Worm (Caenorhabditis elegans) whole organism, mixed stage, embryonic: ENCODE results near the gene C17G10.1.

Source experiments
- M03D4.4 ChIP-seq: sonication (generic microtip); optimal IDR thresholded peaks from 2 replicates; lab custom pipeline; 2017; ENCODE audit warnings: mild to moderate bottlenecking, missing genetic modification characterization, missing compliant biosample characterization
- blmp-1 ChIP-seq: fragments of 150-350 bp; optimal IDR thresholded peaks from 2 replicates; lab custom pipeline; 2014; ENCODE audit warnings: missing biosample characterization, missing genetic modification characterization
- ceh-39 ChIP-seq: fragments of 150-350 bp; optimal IDR thresholded peaks from 2 replicates; lab custom pipeline; 2014; ENCODE audit warnings: missing biosample characterization, missing genetic modification characterization
- ceh-43 ChIP-seq: fragments of 200-800 bp; sonication (Bioruptor generic); optimal IDR thresholded peaks from 2 replicates; lab custom pipeline; 2018; ENCODE audit warnings: mild to moderate bottlenecking, missing genetic modification characterization, moderate library complexity, missing compliant biosample characterization
- ceh-83 ChIP-seq: fragments of 200-800 bp; sonication (Bioruptor generic); optimal IDR thresholded peaks from 2 replicates; lab custom pipeline; 2018; ENCODE audit warnings: mild to moderate bottlenecking, missing genetic modification characterization, missing compliant biosample characterization
- ces-1 ChIP-seq: fragments of 150-350 bp; optimal IDR thresholded peaks from 2 replicates; lab custom pipeline; 2014; ENCODE audit warnings: missing biosample characterization, missing genetic modification reagents, missing genetic modification characterization
- cnd-1 ChIP-seq: fragments of 200-800 bp; sonication (Bioruptor generic); optimal IDR thresholded peaks from 2 replicates; lab custom pipeline; 2018; ENCODE audit warnings: mild to moderate bottlenecking, missing genetic modification characterization, missing compliant biosample characterization
- drap-1 ChIP-seq: fragments of 200-800 bp; sonication (Bioruptor generic); optimal IDR thresholded peaks from 3 replicates; lab custom pipeline; 2018; ENCODE audit warnings: mild to moderate bottlenecking, missing genetic modification characterization, missing compliant biosample characterization
- elt-1 ChIP-seq: sonication (generic microtip); optimal IDR thresholded peaks from 2 replicates; lab custom pipeline; 2017; ENCODE audit warnings: missing genetic modification characterization, mild to moderate bottlenecking, missing compliant biosample characterization, antibody characterized with exemption, moderate library complexity, borderline replicate concordance; ENCODE audit not compliant: insufficient read depth
- elt-3 ChIP-seq: fragments of 150-350 bp; optimal IDR thresholded peaks from 2 replicates; lab custom pipeline; 2014; ENCODE audit warnings: missing biosample characterization, missing genetic modification characterization
- flh-1 ChIP-seq: fragments of 200-800 bp; sonication (Bioruptor generic); optimal IDR thresholded peaks from 2 replicates; lab custom pipeline; 2018; ENCODE audit warnings: mild to moderate bottlenecking, missing genetic modification characterization, moderate library complexity, missing compliant biosample characterization
- ham-2 ChIP-seq: fragments of 200-800 bp; sonication (Bioruptor generic); optimal IDR thresholded peaks from 2 replicates; lab custom pipeline; 2018; ENCODE audit warnings: mild to moderate bottlenecking, missing genetic modification characterization, missing compliant biosample characterization
- hlh-1 ChIP-seq: fragments of 150-350 bp; optimal IDR thresholded peaks from 2 replicates; lab custom pipeline; 2014; ENCODE audit warnings: missing biosample characterization, missing genetic modification reagents, missing genetic modification characterization
- lin-13 ChIP-seq: fragments of 150-350 bp; optimal IDR thresholded peaks from 2 replicates; lab custom pipeline; 2014; ENCODE audit warnings: missing biosample characterization, missing genetic modification characterization
- lin-32 ChIP-seq: fragments of 200-800 bp; sonication (Bioruptor generic); optimal IDR thresholded peaks from 2 replicates; lab custom pipeline; 2018; ENCODE audit warnings: mild to moderate bottlenecking, missing genetic modification characterization, missing compliant biosample characterization
- lsy-2 ChIP-seq: fragments of 150-350 bp; optimal IDR thresholded peaks from 2 replicates; lab custom pipeline; 2014; ENCODE audit warnings: missing biosample characterization, missing genetic modification characterization
- mab-5 ChIP-seq: fragments of 150-350 bp; optimal IDR thresholded peaks from 2 replicates; lab custom pipeline; 2014; ENCODE audit warnings: missing biosample characterization, missing genetic modification characterization
- mep-1 ChIP-seq: fragments of 150-350 bp; optimal IDR thresholded peaks from 2 replicates; lab custom pipeline; 2017; ENCODE audit warnings: missing biosample characterization, missing genetic modification reagents, missing genetic modification characterization, inconsistent platforms
- nhr-12 ChIP-seq: fragments of 150-350 bp; optimal IDR thresholded peaks from 2 replicates; lab custom pipeline; 2014; ENCODE audit warnings: missing biosample characterization, missing genetic modification characterization
- nhr-2 ChIP-seq: fragments of 150-350 bp; optimal IDR thresholded peaks from 2 replicates; lab custom pipeline; 2014; ENCODE audit warnings: missing biosample characterization, missing genetic modification characterization
- nhr-237 ChIP-seq: fragments of 150-350 bp; optimal IDR thresholded peaks from 2 replicates; lab custom pipeline; 2014; ENCODE audit warnings: missing biosample characterization, missing genetic modification characterization
- nhr-28 ChIP-seq: fragments of 150-350 bp; optimal IDR thresholded peaks from 2 replicates; lab custom pipeline; 2014; ENCODE audit warnings: missing biosample characterization, missing genetic modification characterization
- nhr-76 ChIP-seq: sonication (generic microtip); optimal IDR thresholded peaks from 2 replicates; lab custom pipeline; 2017; ENCODE audit warnings: missing biosample characterization, missing genetic modification characterization
- pha-4 ChIP-seq: fragments of 150-350 bp; optimal IDR thresholded peaks from 2 replicates; lab custom pipeline; 2018; ENCODE audit warnings: missing biosample characterization, missing genetic modification reagents, missing genetic modification characterization
- sem-2 ChIP-seq: fragments of 200-800 bp; sonication (Bioruptor generic); optimal IDR thresholded peaks from 2 replicates; lab custom pipeline; 2018; ENCODE audit warnings: mild to moderate bottlenecking, missing genetic modification characterization, missing compliant biosample characterization
- snpc-4 ChIP-seq: fragments of 150-350 bp; optimal IDR thresholded peaks from 2 replicates; lab custom pipeline; 2014; ENCODE audit warnings: missing biosample characterization, missing genetic modification characterization
- sptf-1 ChIP-seq: sonication (generic microtip); optimal IDR thresholded peaks from 2 replicates; lab custom pipeline; 2017; ENCODE audit warnings: mild to moderate bottlenecking, missing genetic modification characterization, moderate library complexity, missing compliant biosample characterization
- tbx-8 ChIP-seq: fragments of 200-800 bp; sonication (Bioruptor generic); optimal IDR thresholded peaks from 2 replicates; lab custom pipeline; 2018; ENCODE audit warnings: mild to moderate bottlenecking, missing genetic modification characterization, moderate library complexity, missing compliant biosample characterization
- unc-120 ChIP-seq: sonication (generic microtip); optimal IDR thresholded peaks from 2 replicates; lab custom pipeline; 2017; ENCODE audit warnings: missing genetic modification characterization, missing compliant biosample characterization; ENCODE audit not compliant: poor library complexity, severe bottlenecking
- unc-62 ChIP-seq: fragments of 150-350 bp; optimal IDR thresholded peaks from 2 replicates; lab custom pipeline; 2014; ENCODE audit warnings: missing biosample characterization, missing genetic modification reagents, missing genetic modification characterization
- zip-8 ChIP-seq: fragments of 150-350 bp; optimal IDR thresholded peaks from 2 replicates; lab custom pipeline; 2014; ENCODE audit warnings: missing biosample characterization, missing genetic modification characterization
- ztf-11 ChIP-seq: fragments of 150-350 bp; optimal IDR thresholded peaks from 2 replicates; lab custom pipeline; 2014; ENCODE audit warnings: missing biosample characterization, missing genetic modification characterization

C17G10.1 gene

DNA sequence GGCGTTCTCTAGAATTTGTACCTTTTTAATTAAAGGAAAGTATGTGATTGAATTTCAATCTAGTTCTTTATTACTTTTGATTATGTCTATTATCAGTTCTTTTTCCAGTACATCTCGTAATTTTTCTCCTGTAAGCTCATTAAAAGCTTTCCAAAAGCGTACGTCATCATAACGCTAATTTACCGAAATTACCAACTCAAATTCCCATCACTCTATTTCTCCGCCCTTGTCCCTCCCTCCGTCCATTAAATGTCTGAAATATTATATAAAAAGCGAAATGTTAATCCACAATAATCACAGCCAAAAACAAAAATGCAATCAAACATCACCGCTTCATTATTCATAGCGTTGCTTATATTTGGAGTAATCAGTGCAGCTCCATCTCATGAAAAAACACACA lies 42.0 kb upstream of the C17G10.1 start, which contains the start of gene ins-12:
ins-12 (plus strand) TSS at position 301 of the 400 bp plus-strand sequence.
- TF ChIP-seq nhr-2 (tag; lab: Kevin White, UChicago) (no peak), mep-1 (tag; lab: Kevin White, UChicago) (no peak), ceh-39 (tag; lab: Kevin White, UChicago) (no peak), lin-13 (tag; lab: Kevin White, UChicago) (no peak), sem-2 (GFP tag; lab: Kevin White, UChicago) (no peak), lin-32 (no peak), nhr-237 (tag; lab: Kevin White, UChicago) (no peak), unc-62 (no peak), ceh-43 (GFP tag; lab: Kevin White, UChicago) (no peak), flh-1 (no peak), ham-2 (no peak), nhr-28 (tag; lab: Kevin White, UChicago) (no peak), hlh-1 (no peak), lsy-2 (tag; lab: Kevin White, UChicago) (no peak)

DNA sequence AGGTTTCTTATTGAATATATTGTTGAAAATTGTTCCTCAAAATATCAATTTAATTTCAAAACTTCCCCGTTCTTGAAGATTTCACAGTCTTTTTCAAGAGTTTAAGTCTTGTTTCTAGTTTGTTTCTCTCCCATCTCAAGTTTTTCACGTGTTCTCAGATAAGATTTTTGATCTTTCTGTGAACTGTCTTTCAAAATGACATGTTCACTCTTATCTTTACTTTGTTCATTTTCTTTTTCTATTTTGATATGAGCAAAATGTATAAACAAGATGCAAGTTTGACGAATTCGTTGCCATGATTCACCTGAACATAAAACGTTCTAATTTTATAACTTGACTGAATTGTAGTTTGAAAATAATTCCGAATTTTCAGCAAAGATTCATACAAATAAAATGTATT lies 41.6 kb upstream of the C17G10.1 start:
- TF ChIP-seq ces-1 (GFP tag; lab: Kevin White, UChicago) (no peak), M03D4.4 (tag; lab: Kevin White, UChicago) (no peak), hlh-1 (no peak), blmp-1 (tag; lab: Kevin White, UChicago) (no peak), elt-1 (tag; lab: Kevin White, UChicago) (no peak), ceh-39 (tag; lab: Kevin White, UChicago) (no peak), tbx-8 (GFP tag; lab: Kevin White, UChicago) (no peak), zip-8 (no peak)

ce11 chrII:5555522-5555921 lies 40.8 kb upstream of the C17G10.1 start:
- TF ChIP-seq lin-32 (no peak), ceh-83 (no peak), M03D4.4 (tag; lab: Kevin White, UChicago) (no peak), elt-1 (tag; lab: Kevin White, UChicago) (no peak), ceh-39 (tag; lab: Kevin White, UChicago) (no peak), mep-1 (tag; lab: Kevin White, UChicago) (no peak), cnd-1 (tag; lab: Kevin White, UChicago) (no peak), blmp-1 (tag; lab: Kevin White, UChicago) (no peak), lsy-2 (tag; lab: Kevin White, UChicago) (no peak), ztf-11 (tag; lab: Kevin White, UChicago) (no peak), pha-4 (tag; lab: Kevin White, UChicago) (no peak), nhr-76 (tag; lab: Kevin White, UChicago) (no peak), lin-13 (tag; lab: Kevin White, UChicago) (no peak), nhr-237 (tag; lab: Kevin White, UChicago) (no peak), nhr-12 (tag; lab: Kevin White, UChicago) (no peak), nhr-28 (tag; lab: Kevin White, UChicago) (no peak)

ce11 chrII:5556431-5556830 lies 39.9 kb upstream of the C17G10.1 start, which contains the start of gene ins-11:
Gene ins-11 (plus strand): TSS chrII:5556731.
- TF ChIP-seq ceh-83 (no peak), unc-120 (tag; lab: Kevin White, UChicago) (no peak), sptf-1 (tag; lab: Kevin White, UChicago) (no peak), lin-32 (no peak), ces-1 (GFP tag; lab: Kevin White, UChicago) (no peak), flh-1 (no peak), lsy-2 (tag; lab: Kevin White, UChicago) (no peak)

DNA sequence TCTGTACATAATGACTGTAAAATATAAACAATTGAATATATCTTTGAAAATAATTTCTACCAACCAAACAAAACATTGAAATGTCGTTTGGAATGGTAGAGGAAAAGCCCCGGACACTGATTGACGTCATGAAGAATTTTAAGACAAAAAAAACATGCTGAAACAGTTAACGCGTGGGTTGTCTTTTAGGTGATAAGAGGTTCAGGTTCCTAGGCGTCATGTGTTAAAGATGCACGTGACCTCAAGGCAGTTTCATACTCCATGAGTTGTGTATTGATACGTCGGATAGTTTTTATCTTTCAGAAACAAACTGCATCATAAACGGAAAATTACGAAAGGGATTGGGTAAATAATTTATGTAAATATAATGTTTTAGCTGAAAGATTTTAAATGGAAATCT lies 39.2 kb upstream of the C17G10.1 start:
- no peak for TF ChIP-seq nhr-237 (tag; lab: Kevin White, UChicago)
- TF ChIP-seq cnd-1 (tag; lab: Kevin White, UChicago) = no peak
- no peak for TF ChIP-seq mep-1 (tag; lab: Kevin White, UChicago)
- TF ChIP-seq tbx-8 (GFP tag; lab: Kevin White, UChicago) = no peak
- no peak for TF ChIP-seq lin-32
- TF ChIP-seq M03D4.4 (tag; lab: Kevin White, UChicago) = no peak
- TF ChIP-seq zip-8 = no peak
- TF ChIP-seq ceh-83 = no peak
- TF ChIP-seq sem-2 (GFP tag; lab: Kevin White, UChicago) = no peak
- no peak for TF ChIP-seq lin-13 (tag; lab: Kevin White, UChicago)
- TF ChIP-seq snpc-4 (tag; lab: Kevin White, UChicago) = no peak
- TF ChIP-seq drap-1 (GFP tag; lab: Kevin White, UChicago) = no peak
- no peak for TF ChIP-seq nhr-28 (tag; lab: Kevin White, UChicago)
- TF ChIP-seq sptf-1 (tag; lab: Kevin White, UChicago) = no peak
- TF ChIP-seq unc-62 = no peak
- no peak for TF ChIP-seq mab-5
- TF ChIP-seq ztf-11 (tag; lab: Kevin White, UChicago) = no peak
- no peak for TF ChIP-seq elt-3
- TF ChIP-seq ceh-39 (tag; lab: Kevin White, UChicago) = no peak
